Worm (Caenorhabditis elegans): ENCODE results near the gene F41E6.15.

ce11 chrV:8631277-8631765, 28.8 kb upstream of the F41E6.15 start, which contains the start of gene atg-18:
- TF ChIP-seq pha-4 (tag; optimal IDR thresholded peaks at IDR 0.05) (no peak), ceh-48 (tag; optimal IDR thresholded peaks at IDR 0.05) (no peak), ama-1 (optimal IDR thresholded peaks at IDR 0.05) (no peak), odd-2 (tag; optimal IDR thresholded peaks at IDR 0.05) (peak; percentile 20), elt-4 (tag; optimal IDR thresholded peaks at IDR 0.05) (no peak), pqm-1 (tag; optimal IDR thresholded peaks at IDR 0.05) (peak; percentile 36), ceh-24 (tag; optimal IDR thresholded peaks at IDR 0.05) (no peak), ceh-31 (tag; optimal IDR thresholded peaks at IDR 0.05) (peak; percentile 81), hlh-30 (tag; optimal IDR thresholded peaks at IDR 0.05; ENCODE audit: insufficient read depth) (peak; percentile 95), lin-11 (tag; optimal IDR thresholded peaks at IDR 0.05) (peak; percentile 26), ets-4 (tag; optimal IDR thresholded peaks at IDR 0.05) (peak; percentile 25), madf-2 (tag; optimal IDR thresholded peaks at IDR 0.05) (peak; percentile 23), dmd-4 (tag; optimal IDR thresholded peaks at IDR 0.05; ENCODE audit: borderline replicate concordance) (no peak), K09A11.1 (tag; optimal IDR thresholded peaks at IDR 0.05; ENCODE audit: insufficient read depth) (peak; percentile 80)

Measured in whole organism, late embryonic.